Fruit fly (Drosophila melanogaster) whole organism: ENCODE measurements around the gene CG13032.

ENCODE experiments used
- CG8478 ChIP-seq: fragments of >200 bp; optimal IDR thresholded peaks from 2 replicates; lab custom pipeline; 2018; ENCODE audit warnings: inconsistent platforms
- Dll ChIP-seq: fragments of >200 bp; optimal IDR thresholded peaks from 2 replicates; lab custom pipeline; 2017
- EcR ChIP-seq, 2 experiments: fragments of >200 bp; optimal IDR thresholded peaks; 2 replicates each; lab custom pipeline; 2017; ENCODE audit warnings: missing biosample characterization in 2 of 2, missing genetic modification characterization in 2 of 2, missing genetic modification reagents in 2 of 2
- pan ChIP-seq: fragments of >200 bp; optimal IDR thresholded peaks from 2 replicates; lab custom pipeline; 2017
- psq ChIP-seq: fragments of >200 bp; optimal IDR thresholded peaks from 2 replicates; lab custom pipeline; 2017
- usp ChIP-seq: fragments of >200 bp; optimal IDR thresholded peaks from 2 replicates; lab custom pipeline; 2017; ENCODE audit warnings: missing biosample characterization, missing genetic modification characterization, mixed read lengths

The CG13032 gene

dm6 chr3L:16679492-16680120, 5.8 kb downstream of the CG13032 start:
- TF ChIP-seq pan (lab: Kevin White, UChicago) = no peak
- no peak for TF ChIP-seq Dll
- no peak for TF ChIP-seq psq (lab: Kevin White, UChicago)
- no peak for TF ChIP-seq usp (GFP tag; lab: Kevin White, UChicago)
- TF ChIP-seq CG8478 (lab: Kevin White, UChicago) = no peak
- TF ChIP-seq EcR (GFP tag; optimal IDR thresholded peaks at IDR 0.05; lab: Kevin White, UChicago) = no peak

dm6 chr3L:16682371-16682770, 8.6 kb downstream of the CG13032 start:
- TF ChIP-seq Dll = no peak
- TF ChIP-seq psq (lab: Kevin White, UChicago) = no peak
- TF ChIP-seq pan (lab: Kevin White, UChicago) = no peak
- no peak for TF ChIP-seq EcR (GFP tag; optimal IDR thresholded peaks at IDR 0.05; lab: Kevin White, UChicago)
- no peak for TF ChIP-seq usp (GFP tag; lab: Kevin White, UChicago)
- TF ChIP-seq CG8478 (lab: Kevin White, UChicago) = no peak

- no peak for TF ChIP-seq psq (lab: Kevin White, UChicago)
- no peak for TF ChIP-seq CG8478 (lab: Kevin White, UChicago)
- no peak for TF ChIP-seq pan (lab: Kevin White, UChicago)
- no peak for TF ChIP-seq Dll
- no peak for TF ChIP-seq usp (GFP tag; lab: Kevin White, UChicago)
- no peak for TF ChIP-seq EcR (GFP tag; optimal IDR thresholded peaks at IDR 0.05; lab: Kevin White, UChicago)
Observed at dm6 chr3L:16683007-16683406, 9.2 kb downstream of the CG13032 start.

dm6 chr3L:16689491-16689890, 15.7 kb downstream of the CG13032 start:
- TF ChIP-seq psq (lab: Kevin White, UChicago) (no peak), Dll (no peak), EcR (GFP tag; optimal IDR thresholded peaks at IDR 0.05; lab: Kevin White, UChicago) (no peak), CG8478 (lab: Kevin White, UChicago) (no peak), usp (GFP tag; lab: Kevin White, UChicago) (no peak), pan (lab: Kevin White, UChicago) (no peak)

dm6 chr3L:16690055-16690454, 16.3 kb downstream of the CG13032 start:
- no peak for TF ChIP-seq psq (lab: Kevin White, UChicago)
- TF ChIP-seq usp (GFP tag; lab: Kevin White, UChicago) = no peak
- no peak for TF ChIP-seq Dll
- no peak for TF ChIP-seq pan (lab: Kevin White, UChicago)

dm6 chr3L:16693844-16694243, 20.1 kb downstream of the CG13032 start:
- TF ChIP-seq usp (GFP tag; lab: Kevin White, UChicago) (no peak), pan (lab: Kevin White, UChicago) (no peak), EcR (GFP tag; optimal IDR thresholded peaks at IDR 0.05; lab: Kevin White, UChicago) (no peak), CG8478 (lab: Kevin White, UChicago) (no peak), psq (lab: Kevin White, UChicago) (no peak), Dll (no peak)

dm6 chr3L:16695076-16695847, 21.5 kb downstream of the CG13032 start:
- TF ChIP-seq pan (lab: Kevin White, UChicago) (no peak), EcR (GFP tag; optimal IDR thresholded peaks at IDR 0.05; lab: Kevin White, UChicago) (peak in 1 of 2 experiments; percentile 72)

- TF ChIP-seq pan (lab: Kevin White, UChicago) = no peak
- TF ChIP-seq psq (lab: Kevin White, UChicago) = no peak
- no peak for TF ChIP-seq EcR (GFP tag; optimal IDR thresholded peaks at IDR 0.05; lab: Kevin White, UChicago)
- no peak for TF ChIP-seq CG8478 (lab: Kevin White, UChicago)
Observed at dm6 chr3L:16697069-16697468, 23.3 kb downstream of the CG13032 start.

dm6 chr3L:16698089-16698488, 24.3 kb downstream of the CG13032 start:
- TF ChIP-seq EcR (GFP tag; optimal IDR thresholded peaks at IDR 0.05; lab: Kevin White, UChicago) (no peak), CG8478 (lab: Kevin White, UChicago) (no peak), Dll (no peak)

- TF ChIP-seq usp (GFP tag; lab: Kevin White, UChicago) (no peak), CG8478 (lab: Kevin White, UChicago) (no peak), pan (lab: Kevin White, UChicago) (no peak), Dll (no peak), psq (lab: Kevin White, UChicago) (no peak), EcR (GFP tag; optimal IDR thresholded peaks at IDR 0.05; lab: Kevin White, UChicago) (no peak)
Observed at dm6 chr3L:16699292-16700026, 25.7 kb downstream of the CG13032 start.

dm6 chr3L:16702866-16703265, 29.1 kb downstream of the CG13032 start:
- TF ChIP-seq usp (GFP tag; lab: Kevin White, UChicago) (no peak), CG8478 (lab: Kevin White, UChicago) (no peak), EcR (GFP tag; optimal IDR thresholded peaks at IDR 0.05; lab: Kevin White, UChicago) (no peak), pan (lab: Kevin White, UChicago) (no peak), psq (lab: Kevin White, UChicago) (no peak)
